Worm (Caenorhabditis elegans): ENCODE data around the gene K03H6.5.

The K03H6.5 gene

ce11 chrIV:1523418-1523817 is 12.8 kb downstream of the K03H6.5 start, which contains the start of gene K03H6.1:
TSS of gene K03H6.1 (plus strand) at chrIV:1523718.
- TF ChIP-seq ama-1 (optimal IDR thresholded peaks at IDR 0.05): no peak
- TF ChIP-seq ceh-36 (tag; optimal IDR thresholded peaks at IDR 0.05): no peak
- no peak for TF ChIP-seq hmbx-1 (tag; optimal IDR thresholded peaks at IDR 0.05)

DNA sequence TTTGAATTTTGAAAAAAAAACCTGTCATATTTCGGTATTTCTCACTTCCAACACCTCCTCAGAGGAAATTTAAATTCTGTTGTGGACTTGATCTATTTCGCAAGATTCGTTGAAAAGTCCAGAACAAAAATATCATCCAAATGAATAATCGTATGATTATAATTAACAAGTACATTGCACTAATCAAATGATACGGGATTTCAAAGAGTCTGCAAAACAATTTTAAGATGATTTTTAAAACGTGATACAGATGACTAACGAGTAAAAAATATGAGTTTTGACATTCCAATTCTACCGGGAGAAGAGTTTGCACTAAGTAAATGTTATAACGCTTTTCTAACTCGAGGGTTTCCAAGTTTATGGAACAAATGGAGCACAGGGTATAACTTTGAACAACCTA is 13.9 kb downstream of the K03H6.5 start:
- no peak for TF ChIP-seq hmbx-1 (tag; optimal IDR thresholded peaks at IDR 0.05)
- TF ChIP-seq tra-4 (tag; optimal IDR thresholded peaks at IDR 0.05): no peak
- TF ChIP-seq tbx-37 (GFP tag; conservative IDR thresholded peaks at IDR 0.05): no peak
- no peak for TF ChIP-seq hmg-4 (GFP tag; optimal IDR thresholded peaks at IDR 0.05)
- no peak for TF ChIP-seq ceh-13 (GFP tag; optimal IDR thresholded peaks at IDR 0.05)
- no peak for TF ChIP-seq scrt-1 (GFP tag; IDR thresholded peaks at IDR 0.05)
- TF ChIP-seq F13C5.2 (tag; optimal IDR thresholded peaks at IDR 0.05): no peak
- no peak for TF ChIP-seq hnd-1 (tag; optimal IDR thresholded peaks at IDR 0.05)

ce11 chrIV:1521224-1521623 is 15.0 kb downstream of the K03H6.5 start, which contains the start of gene K03H6.4:
TSS of gene K03H6.4 (minus strand) at chrIV:1521324.
- TF ChIP-seq hnd-1 (tag; optimal IDR thresholded peaks at IDR 0.05): no peak
- TF ChIP-seq aly-1 (tag; optimal IDR thresholded peaks at IDR 0.05): no peak
- no peak for TF ChIP-seq tbx-11 (GFP tag; IDR thresholded peaks at IDR 0.05)
- no peak for TF ChIP-seq hmg-4 (GFP tag; optimal IDR thresholded peaks at IDR 0.05)
- no peak for TF ChIP-seq scrt-1 (GFP tag; IDR thresholded peaks at IDR 0.05)
- TF ChIP-seq ets-7 (tag; optimal IDR thresholded peaks at IDR 0.05): no peak
- no peak for TF ChIP-seq ceh-36 (tag; optimal IDR thresholded peaks at IDR 0.05)

DNA sequence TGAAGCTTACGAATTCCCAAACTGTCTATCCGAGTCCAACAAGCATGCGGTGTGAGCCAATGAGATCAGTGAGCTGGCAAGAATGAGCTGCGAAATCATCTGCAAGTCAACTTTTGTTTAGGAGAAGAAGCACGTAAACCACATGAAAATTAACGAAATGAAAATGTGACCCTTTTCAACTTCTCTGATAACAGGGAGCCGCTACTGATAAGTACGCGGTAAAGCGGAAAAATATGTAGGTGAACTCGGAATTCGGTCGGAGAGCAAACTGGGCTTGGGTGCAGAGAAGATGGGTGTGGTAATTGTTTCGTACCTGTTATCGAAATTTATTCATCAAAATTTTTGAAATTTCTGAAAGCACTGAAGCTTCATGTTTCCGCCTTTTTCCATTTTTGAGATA is 19.7 kb downstream of the K03H6.5 start, which contains the start of gene clec-172:
Gene clec-172, minus strand, starts transcription at position 101 of the 400 bp plus-strand sequence.
- TF ChIP-seq tra-4 (tag; optimal IDR thresholded peaks at IDR 0.05): no peak

DNA sequence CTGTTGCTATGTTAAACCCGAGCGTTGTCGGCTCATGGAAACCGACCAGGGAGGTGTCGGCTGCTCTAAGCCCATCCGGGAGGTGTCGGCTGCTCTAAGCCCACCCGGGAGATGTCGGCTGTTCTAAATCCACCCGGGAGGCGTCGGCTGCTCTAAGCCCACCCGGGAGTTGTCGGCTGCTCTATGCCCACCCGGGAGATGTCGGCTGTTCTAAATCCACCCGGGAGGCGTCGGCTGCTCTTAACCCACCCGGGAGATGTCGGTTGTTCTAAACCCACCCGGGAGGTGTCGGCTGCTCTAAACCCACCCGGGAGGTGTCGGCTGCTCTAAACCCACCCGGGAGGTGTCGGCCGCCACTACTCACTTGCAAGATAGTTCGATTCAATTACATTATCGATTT is 20.3 kb downstream of the K03H6.5 start:
- TF ChIP-seq sea-1 (GFP tag; conservative IDR thresholded peaks at IDR 0.05) (no peak), tbx-37 (GFP tag; conservative IDR thresholded peaks at IDR 0.05) (no peak), hnd-1 (tag; optimal IDR thresholded peaks at IDR 0.05) (no peak), hmg-4 (GFP tag; optimal IDR thresholded peaks at IDR 0.05) (no peak), scrt-1 (GFP tag; IDR thresholded peaks at IDR 0.05) (no peak), B0310.2 (tag; optimal IDR thresholded peaks at IDR 0.05) (no peak), ama-1 (optimal IDR thresholded peaks at IDR 0.05) (no peak), aly-1 (tag; optimal IDR thresholded peaks at IDR 0.05) (no peak), flt-1 (GFP tag; IDR thresholded peaks at IDR 0.05) (no peak), ceh-36 (tag; optimal IDR thresholded peaks at IDR 0.05) (no peak), tra-4 (tag; optimal IDR thresholded peaks at IDR 0.05) (no peak), pes-1 (GFP tag; IDR thresholded peaks at IDR 0.05) (no peak), ets-7 (tag; optimal IDR thresholded peaks at IDR 0.05) (no peak), ceh-13 (GFP tag; optimal IDR thresholded peaks at IDR 0.05) (no peak)

ce11 chrIV:1514415-1514814 is 21.8 kb downstream of the K03H6.5 start:
- TF ChIP-seq pes-1 (GFP tag; IDR thresholded peaks at IDR 0.05) (peak; percentile 69), hmg-4 (GFP tag; optimal IDR thresholded peaks at IDR 0.05) (no peak), scrt-1 (GFP tag; IDR thresholded peaks at IDR 0.05) (0 out of 2 replicates have a peak, but pooled peaks have one; percentile 56), tra-4 (tag; optimal IDR thresholded peaks at IDR 0.05) (no peak), aly-1 (tag; optimal IDR thresholded peaks at IDR 0.05) (no peak), sea-1 (GFP tag; conservative IDR thresholded peaks at IDR 0.05) (peak; percentile 66; the same call in 1 of the 2 replicates), flt-1 (GFP tag; IDR thresholded peaks at IDR 0.05) (peak; percentile 51), tbx-11 (GFP tag; IDR thresholded peaks at IDR 0.05) (peak; percentile 72), ceh-13 (GFP tag; optimal IDR thresholded peaks at IDR 0.05) (no peak), ama-1 (optimal IDR thresholded peaks at IDR 0.05) (no peak)

DNA sequence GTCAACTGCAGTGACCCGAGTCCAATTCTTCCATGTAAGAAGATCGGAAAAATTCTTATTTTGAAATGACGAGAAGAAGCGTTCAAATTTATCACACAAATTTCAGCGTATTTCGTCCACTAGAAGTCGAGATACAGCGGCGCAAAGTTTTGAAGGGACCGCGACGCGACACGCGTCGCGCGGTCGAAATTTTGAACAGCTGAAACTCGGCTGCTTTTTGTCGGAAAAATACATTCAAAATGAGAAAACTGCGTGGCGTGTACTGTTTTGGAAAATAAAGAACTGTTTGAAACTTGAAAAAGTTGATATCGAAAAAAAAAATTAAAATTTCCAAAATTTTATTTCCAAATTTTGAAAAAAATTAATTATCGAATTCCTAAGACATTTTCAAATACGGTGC is 23.3 kb downstream of the K03H6.5 start:
- TF ChIP-seq hmg-4 (GFP tag; optimal IDR thresholded peaks at IDR 0.05) (no peak), ceh-13 (GFP tag; optimal IDR thresholded peaks at IDR 0.05) (no peak)

- TF ChIP-seq hnd-1 (tag; optimal IDR thresholded peaks at IDR 0.05) (no peak), hmg-4 (GFP tag; optimal IDR thresholded peaks at IDR 0.05) (no peak), ceh-36 (tag; optimal IDR thresholded peaks at IDR 0.05) (no peak), ama-1 (optimal IDR thresholded peaks at IDR 0.05) (no peak)
These were observed 26.0 kb downstream of the K03H6.5 start, which contains the start of gene txt-4 for ce11 chrIV:1510241-1510640. TSS of gene txt-4 (plus strand) at chrIV:1510564.

DNA sequence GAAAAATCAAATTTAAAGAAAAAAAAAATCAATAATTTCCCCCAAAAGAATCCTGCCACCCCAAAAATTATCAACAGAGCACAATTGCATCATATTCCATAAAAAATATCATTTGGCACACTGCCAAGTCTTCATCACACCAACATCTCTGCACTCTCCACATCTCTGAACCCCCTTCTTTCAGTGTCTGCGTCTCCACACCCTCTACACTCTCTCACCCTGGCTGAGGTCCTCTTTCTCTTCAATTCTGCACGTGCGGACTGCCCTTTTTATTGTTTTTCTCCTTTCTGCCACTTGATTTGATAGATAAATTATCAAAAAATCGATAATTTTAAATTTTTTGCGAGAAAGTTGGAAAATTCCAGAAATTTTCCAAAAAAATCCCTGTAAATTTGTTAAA is 38.8 kb downstream of the K03H6.5 start, which contains the start of gene hxk-3:
Gene hxk-3, plus strand, starts transcription at position 179 of the 400 bp plus-strand sequence.
- no peak for TF ChIP-seq tbx-37 (GFP tag; conservative IDR thresholded peaks at IDR 0.05)
- TF ChIP-seq flt-1 (GFP tag; IDR thresholded peaks at IDR 0.05): no peak
- no peak for TF ChIP-seq ceh-36 (tag; optimal IDR thresholded peaks at IDR 0.05)
- no peak for TF ChIP-seq ama-1 (optimal IDR thresholded peaks at IDR 0.05)
- no peak for TF ChIP-seq B0310.2 (tag; optimal IDR thresholded peaks at IDR 0.05)
- TF ChIP-seq tbx-11 (GFP tag; IDR thresholded peaks at IDR 0.05): no peak
- no peak for TF ChIP-seq hmbx-1 (tag; optimal IDR thresholded peaks at IDR 0.05)
- TF ChIP-seq scrt-1 (GFP tag; IDR thresholded peaks at IDR 0.05): no peak
- no peak for TF ChIP-seq pes-1 (GFP tag; IDR thresholded peaks at IDR 0.05)
